Fruit fly (Drosophila melanogaster) whole organism, embryonic: ENCODE results near the gene Mgstl.

Experiments used
- Antp ChIP-seq: fragments of 200-800 bp; sonication (Bioruptor generic); optimal IDR thresholded peaks from 3 replicates; lab custom pipeline; 2016; ENCODE audit warnings: missing biosample characterization, missing genetic modification characterization
- BEAF-32 ChIP-seq: fragments of 200-800 bp; sonication (Bioruptor generic); optimal IDR thresholded peaks from 3 replicates; lab custom pipeline; 2017; ENCODE audit warnings: missing biosample characterization, missing genetic modification characterization, mild to moderate bottlenecking, moderate library complexity, missing genetic modification reagents
- Bgb ChIP-seq: fragments of 200-800 bp; sonication (Bioruptor generic); IDR thresholded peaks from 2 replicates; pipeline ENCODE4 v1.3.6; 2022; ENCODE audit warnings: missing biosample characterization, missing genetic modification characterization; ENCODE audit not compliant: partially characterized antibody
- Blimp-1 ChIP-seq: fragments of 200-800 bp; sonication (Bioruptor generic); optimal IDR thresholded peaks from 3 replicates; lab custom pipeline; 2018; ENCODE audit warnings: missing biosample characterization, missing genetic modification characterization, mild to moderate bottlenecking, moderate library complexity, missing genetic modification reagents
- CG10267 ChIP-seq: fragments of 200-800 bp; sonication (Bioruptor generic); optimal IDR thresholded peaks from 2 replicates; lab custom pipeline; 2018; ENCODE audit warnings: missing biosample characterization, mild to moderate bottlenecking, missing genetic modification characterization, moderate library complexity
- CG11398 ChIP-seq: fragments of 200-800 bp; sonication (Bioruptor generic); optimal IDR thresholded peaks from 2 replicates; lab custom pipeline; 2016; ENCODE audit warnings: missing biosample characterization, missing genetic modification characterization
- CG11504 ChIP-seq: fragments of 200-800 bp; sonication (Bioruptor generic); optimal IDR thresholded peaks from 3 replicates; lab custom pipeline; 2019; ENCODE audit warnings: missing biosample characterization, mild to moderate bottlenecking, missing genetic modification characterization, moderate library complexity
- CG11560 ChIP-seq: fragments of 200-800 bp; sonication (Bioruptor generic); IDR thresholded peaks from 3 replicates; pipeline ENCODE4 v1.3.6; 2022; ENCODE audit warnings: missing biosample characterization, missing genetic modification characterization
- CG13424 ChIP-seq: fragments of 200-800 bp; sonication (Bioruptor generic); optimal IDR thresholded peaks from 2 replicates; lab custom pipeline; 2019; ENCODE audit warnings: missing biosample characterization, mild to moderate bottlenecking, missing genetic modification characterization, moderate library complexity
- CG14050 ChIP-seq: fragments of 200-800 bp; sonication (Bioruptor generic); IDR thresholded peaks from 3 replicates; pipeline ENCODE4 v1.3.6; 2022; ENCODE audit warnings: missing biosample characterization, missing genetic modification characterization
- CG16779 ChIP-seq: fragments of 200-800 bp; sonication (Bioruptor generic); IDR thresholded peaks from 2 replicates; pipeline ENCODE4 v1.3.6; 2022; ENCODE audit warnings: missing biosample characterization, missing genetic modification characterization
- CG18619 ChIP-seq: fragments of 200-800 bp; sonication (Bioruptor generic); optimal IDR thresholded peaks from 3 replicates; lab custom pipeline; 2017; ENCODE audit warnings: missing biosample characterization, mild to moderate bottlenecking, missing genetic modification characterization
- CG31365 ChIP-seq: fragments of 200-800 bp; sonication (Bioruptor generic); optimal IDR thresholded peaks from 2 replicates; lab custom pipeline; 2018; ENCODE audit warnings: missing biosample characterization, mild to moderate bottlenecking, missing genetic modification characterization
- CG34224 ChIP-seq: fragments of 200-800 bp; sonication (Bioruptor generic); IDR thresholded peaks from 3 replicates; pipeline ENCODE4 v1.3.6; 2022; ENCODE audit warnings: missing biosample characterization, missing genetic modification characterization; ENCODE audit not compliant: partially characterized antibody
- CG4360 ChIP-seq: fragments of 200-800 bp; sonication (Bioruptor generic); IDR thresholded peaks from 2 replicates; pipeline ENCODE4 v1.3.6; 2022; ENCODE audit warnings: missing biosample characterization, missing genetic modification characterization
- CG43689 ChIP-seq: fragments of 200-800 bp; sonication (Bioruptor generic); IDR thresholded peaks from 2 replicates; pipeline ENCODE4 v1.3.6; 2022; ENCODE audit warnings: missing biosample characterization, missing genetic modification characterization
- CG4404 ChIP-seq: fragments of 200-800 bp; sonication (Bioruptor generic); IDR thresholded peaks from 2 replicates; pipeline ENCODE4 v1.3.6; 2022; ENCODE audit warnings: missing biosample characterization, missing genetic modification characterization
- CG4854 ChIP-seq: fragments of 200-800 bp; sonication (Bioruptor generic); optimal IDR thresholded peaks from 2 replicates; lab custom pipeline; 2016; ENCODE audit warnings: missing biosample characterization, missing genetic modification characterization, inconsistent platforms
- CG6813 ChIP-seq: fragments of 200-800 bp; sonication (Bioruptor generic); optimal IDR thresholded peaks from 2 replicates; lab custom pipeline; 2017; ENCODE audit warnings: missing biosample characterization, missing genetic modification characterization, mild to moderate bottlenecking, moderate library complexity, missing genetic modification reagents
- CG7963 ChIP-seq: fragments of 200-800 bp; sonication (Bioruptor generic); IDR thresholded peaks from 3 replicates; pipeline ENCODE4 v1.3.6; 2022; ENCODE audit warnings: missing biosample characterization, missing genetic modification characterization; ENCODE audit not compliant: partially characterized antibody
- CG8359 ChIP-seq: fragments of 200-800 bp; sonication (Bioruptor generic); optimal IDR thresholded peaks from 2 replicates; lab custom pipeline; 2017; ENCODE audit warnings: missing biosample characterization, mild to moderate bottlenecking, missing genetic modification characterization, borderline replicate concordance
- CTCF ChIP-seq: fragments of 200-800 bp; sonication (Bioruptor generic); optimal IDR thresholded peaks from 2 replicates; lab custom pipeline; 2017; ENCODE audit warnings: missing biosample characterization, mild to moderate bottlenecking, missing genetic modification characterization, moderate library complexity
- Dfd ChIP-seq, 2 experiments: fragments of >200 bp; optimal IDR thresholded peaks; 2 replicates each; lab custom pipeline; 2017; ENCODE audit warnings: missing biosample characterization in 2 of 2, missing genetic modification characterization in 2 of 2
- Dp ChIP-seq: fragments of 200-800 bp; sonication (Bioruptor generic); optimal IDR thresholded peaks from 2 replicates; lab custom pipeline; 2018; ENCODE audit warnings: missing biosample characterization, mild to moderate bottlenecking, missing genetic modification characterization, moderate library complexity
- Ets65A ChIP-seq: fragments of 200-800 bp; sonication (Bioruptor generic); peaks from one replicate; lab custom pipeline; 2016; ENCODE audit warnings: missing biosample characterization, missing genetic modification characterization
- Hey ChIP-seq: fragments of 200-800 bp; sonication (Bioruptor generic); optimal IDR thresholded peaks from 3 replicates; lab custom pipeline; 2018; ENCODE audit warnings: missing biosample characterization, mild to moderate bottlenecking, missing genetic modification characterization
- Jarid2 ChIP-seq: fragments of 200-800 bp; sonication (Bioruptor generic); optimal IDR thresholded peaks from 3 replicates; lab custom pipeline; 2017; ENCODE audit warnings: mild to moderate bottlenecking, missing biosample characterization, missing genetic modification reagents, missing genetic modification characterization
- Lpt ChIP-seq: fragments of >200 bp; optimal IDR thresholded peaks from 2 replicates; lab custom pipeline; 2018; ENCODE audit warnings: missing biosample characterization, missing genetic modification characterization
- NK7.1 ChIP-seq: fragments of 200-800 bp; sonication (Bioruptor generic); optimal IDR thresholded peaks from 3 replicates; lab custom pipeline; 2016; ENCODE audit warnings: missing biosample characterization, missing genetic modification characterization
- Stat92E ChIP-seq, 3 experiments: fragments of >200 bp in 2 of 3; fragments of 200-800 bp in 1 of 3; sonication (Bioruptor generic) in 1 of 3; optimal IDR thresholded peaks; 2 replicates each; lab custom pipeline; 2017 to 2019; ENCODE audit warnings: missing biosample characterization in 3 of 3, missing genetic modification characterization in 3 of 3, mild to moderate bottlenecking in 1 of 3, moderate library complexity in 1 of 3
- Xbp1 ChIP-seq: fragments of 200-800 bp; sonication (Bioruptor generic); optimal IDR thresholded peaks from 3 replicates; lab custom pipeline; 2016; ENCODE audit warnings: missing biosample characterization, mild to moderate bottlenecking, missing genetic modification characterization
- br ChIP-seq: fragments of >200 bp; optimal IDR thresholded peaks from 2 replicates; lab custom pipeline; 2017
- da ChIP-seq: fragments of 200-800 bp; sonication (Bioruptor generic); optimal IDR thresholded peaks from 2 replicates; lab custom pipeline; 2016; ENCODE audit warnings: missing biosample characterization, missing genetic modification characterization
- dmrt99B ChIP-seq: fragments of 200-800 bp; sonication (Bioruptor generic); optimal IDR thresholded peaks from 2 replicates; lab custom pipeline; 2018; ENCODE audit warnings: missing biosample characterization, mild to moderate bottlenecking, missing genetic modification characterization, moderate library complexity
- dysf ChIP-seq: fragments of 200-800 bp; sonication (Bioruptor generic); IDR thresholded peaks from 3 replicates; pipeline ENCODE4 v1.3.6; 2022; ENCODE audit warnings: missing biosample characterization, missing genetic modification characterization
- gem ChIP-seq: fragments of 200-800 bp; sonication (Bioruptor generic); optimal IDR thresholded peaks from 2 replicates; lab custom pipeline; 2019; ENCODE audit warnings: missing biosample characterization, mild to moderate bottlenecking, missing genetic modification characterization, moderate library complexity
- nmo ChIP-seq: fragments of 200-800 bp; sonication (Bioruptor generic); optimal IDR thresholded peaks from 2 replicates; lab custom pipeline; 2018; ENCODE audit warnings: missing biosample characterization, mild to moderate bottlenecking, missing genetic modification characterization, moderate library complexity
- phol ChIP-seq: fragments of 200-800 bp; sonication (Bioruptor generic); optimal IDR thresholded peaks from 3 replicates; lab custom pipeline; 2018; ENCODE audit warnings: missing biosample characterization, mild to moderate bottlenecking, missing genetic modification characterization, moderate library complexity
- salm ChIP-seq: fragments of 200-800 bp; sonication (Bioruptor generic); optimal IDR thresholded peaks from 2 replicates; lab custom pipeline; 2018; ENCODE audit warnings: missing biosample characterization, mild to moderate bottlenecking, missing genetic modification characterization
- unpg ChIP-seq: fragments of 200-800 bp; sonication (Bioruptor generic); optimal IDR thresholded peaks from 3 replicates; lab custom pipeline; 2018; ENCODE audit warnings: missing biosample characterization, mild to moderate bottlenecking, missing genetic modification characterization, moderate library complexity
- vvl ChIP-seq: fragments of 200-800 bp; sonication (Bioruptor generic); IDR thresholded peaks from 2 replicates; pipeline ENCODE4 v1.3.6; 2022; ENCODE audit warnings: missing biosample characterization, missing genetic modification characterization
- wek ChIP-seq: fragments of 200-800 bp; sonication (Bioruptor generic); optimal IDR thresholded peaks from 3 replicates; lab custom pipeline; 2018; ENCODE audit warnings: missing biosample characterization, mild to moderate bottlenecking, missing genetic modification characterization, moderate library complexity

Mgstl gene

dm6 chrX:21072953-21073352, 31.0 kb downstream of the Mgstl start (continued):
- TF ChIP-seq CG34224 (GFP tag; lab: Robert Waterston, UW) (no peak), Stat92E (GFP tag; optimal IDR thresholded peaks at IDR 0.05; lab: Kevin White, UChicago) (no peak), unpg (GFP tag; lab: Kevin White, UChicago) (peak; percentile 3), CG8359 (GFP tag; lab: Kevin White, UChicago) (no peak), CG16779 (GFP tag; lab: Robert Waterston, UW) (no peak), CTCF (GFP tag; lab: Kevin White, UChicago) (no peak), dmrt99B (tag; lab: Kevin White, UChicago) (peak; percentile 35), da (GFP tag; lab: Kevin White, UChicago) (no peak), salm (no peak), gem (tag; lab: Kevin White, UChicago) (peak; percentile 42), CG18619 (GFP tag; lab: Kevin White, UChicago) (no peak), Hey (tag; lab: Kevin White, UChicago) (no peak), Xbp1 (GFP tag; lab: Kevin White, UChicago) (peak; percentile 14), Bgb (GFP tag; lab: Robert Waterston, UW) (no peak), CG4404 (GFP tag; lab: Robert Waterston, UW) (no peak), CG11398 (GFP tag; lab: Kevin White, UChicago) (no peak), vvl (GFP tag; lab: Robert Waterston, UW) (no peak), Dfd (GFP tag; optimal IDR thresholded peaks at IDR 0.05; lab: Kevin White, UChicago) (no peak), wek (GFP tag; lab: Kevin White, UChicago) (no peak), nmo (peak; percentile 25), Ets65A (peak; percentile 67), CG4360 (GFP tag; lab: Robert Waterston, UW) (no peak), Dp (GFP tag; lab: Kevin White, UChicago) (no peak), Jarid2 (GFP tag; lab: Kevin White, UChicago) (no peak), CG13424 (peak; percentile 1), CG11560 (tag; lab: Robert Waterston, UW) (no peak), CG10267 (tag; lab: Kevin White, UChicago) (peak; percentile 14), BEAF-32 (no peak), CG11504 (tag; lab: Kevin White, UChicago) (peak; percentile 37), dysf (GFP tag; lab: Robert Waterston, UW) (peak; percentile 14; the same call in 1 of the 3 replicates), CG31365 (tag; lab: Kevin White, UChicago) (no peak), NK7.1 (GFP tag; lab: Kevin White, UChicago) (no peak), Blimp-1 (GFP tag; lab: Kevin White, UChicago) (peak; percentile 9), br (lab: Kevin White, UChicago) (no peak), CG14050 (GFP tag; lab: Robert Waterston, UW) (no peak), CG6813 (GFP tag; lab: Kevin White, UChicago) (no peak), CG43689 (no peak), Lpt (no peak), Antp (GFP tag; lab: Kevin White, UChicago) (no peak), phol (tag; lab: Kevin White, UChicago) (peak; percentile 29), CG7963 (GFP tag; lab: Robert Waterston, UW) (no peak), CG4854 (GFP tag; lab: Kevin White, UChicago) (no peak)
